Worm (Caenorhabditis elegans) whole organism, L4/young adult: ENCODE measurements around the gene Y113G7B.11.

Experiments
- W03F9.2 ChIP-seq: fragments of 150-350 bp; optimal IDR thresholded peaks from 2 replicates; lab custom pipeline; 2014; ENCODE audit warnings: missing biosample characterization, missing genetic modification characterization
- dao-5 ChIP-seq: sonication (generic microtip); optimal IDR thresholded peaks from 2 replicates; lab custom pipeline; 2016; ENCODE audit warnings: missing genotype, missing genetic modification characterization, moderate library complexity, missing compliant biosample characterization
- him-1 ChIP-seq: sonication (generic microtip); optimal IDR thresholded peaks from 2 replicates; lab custom pipeline; 2016; ENCODE audit warnings: missing genotype, missing genetic modification reagents, missing genetic modification characterization, missing compliant biosample characterization

DNA sequence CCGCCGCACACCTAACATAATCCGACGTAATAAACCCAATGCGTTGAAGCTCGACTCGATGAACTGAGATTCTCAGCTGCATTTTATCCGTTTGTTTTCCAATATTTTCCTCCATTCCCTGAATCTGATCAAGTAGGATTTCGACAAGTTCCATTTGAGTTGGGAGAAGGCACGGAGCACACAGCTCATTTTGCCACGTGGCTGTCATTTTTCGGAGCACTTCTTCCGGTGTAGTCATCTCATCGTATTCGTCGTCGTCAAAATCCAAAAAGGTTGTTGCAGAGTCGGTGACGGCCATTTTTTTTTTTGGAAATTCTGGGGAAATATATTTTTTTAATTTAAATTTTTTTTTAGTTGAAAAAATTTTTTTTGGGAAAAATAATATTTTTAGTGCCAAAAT is 22.3 kb upstream of the Y113G7B.11 start, which contains the start of gene sld-5:
- TF ChIP-seq dao-5 (no peak), him-1 (tag; lab: Kevin White, UChicago) (no peak), W03F9.2 (tag; lab: Kevin White, UChicago) (no peak)
